Fruit fly (Drosophila melanogaster) whole organism, embryonic: Measurements from ENCODE around the gene Plzf.

Experiments used
- CG10274 ChIP-seq: fragments of 200-800 bp; sonication (Bioruptor generic); optimal IDR thresholded peaks from 3 replicates; lab custom pipeline; 2017; ENCODE audit warnings: missing biosample characterization, mild to moderate bottlenecking, missing genetic modification characterization
- CG11504 ChIP-seq: fragments of 200-800 bp; sonication (Bioruptor generic); optimal IDR thresholded peaks from 3 replicates; lab custom pipeline; 2019; ENCODE audit warnings: missing biosample characterization, mild to moderate bottlenecking, missing genetic modification characterization, moderate library complexity
- CG14965 ChIP-seq: fragments of 200-800 bp; sonication (Bioruptor generic); optimal IDR thresholded peaks from 2 replicates; lab custom pipeline; 2016; ENCODE audit warnings: missing biosample characterization, missing genetic modification characterization, borderline replicate concordance
- CG16779 ChIP-seq: fragments of 200-800 bp; sonication (Bioruptor generic); IDR thresholded peaks from 2 replicates; pipeline ENCODE4 v1.3.6; 2022; ENCODE audit warnings: missing biosample characterization, missing genetic modification characterization
- CG6689 ChIP-seq: fragments of 200-800 bp; sonication (Bioruptor generic); IDR thresholded peaks from 2 replicates; pipeline ENCODE4 v1.3.6; 2022; ENCODE audit warnings: missing biosample characterization, missing genetic modification characterization
- Hr78 ChIP-seq, 2 experiments: fragments of 200-800 bp in 1 of 2; fragments of >200 bp in 1 of 2; sonication (Bioruptor generic) in 1 of 2; optimal IDR thresholded peaks; 2 replicates each; lab custom pipeline; 2017 to 2019; ENCODE audit warnings: missing biosample characterization in 2 of 2, missing genetic modification characterization in 2 of 2, mild to moderate bottlenecking in 1 of 2, moderate library complexity in 1 of 2
- ftz-f1 ChIP-seq: fragments of 200-800 bp; sonication (Bioruptor generic); optimal IDR thresholded peaks from 2 replicates; lab custom pipeline; 2016; ENCODE audit warnings: missing biosample characterization, missing genetic modification characterization
- usp ChIP-seq: fragments of >200 bp; optimal IDR thresholded peaks from 2 replicates; lab custom pipeline; 2017; ENCODE audit warnings: missing biosample characterization, missing genetic modification characterization

- no peak for TF ChIP-seq ftz-f1
- TF ChIP-seq usp (GFP tag; lab: Kevin White, UChicago) = no peak
- TF ChIP-seq CG16779 (GFP tag; lab: Robert Waterston, UW) = no peak
- no peak for TF ChIP-seq CG14965 (GFP tag; lab: Kevin White, UChicago)
- TF ChIP-seq CG6689 (GFP tag; lab: Robert Waterston, UW) = no peak
- TF ChIP-seq Hr78 (GFP tag; optimal IDR thresholded peaks at IDR 0.05; lab: Kevin White, UChicago) = no peak
- no peak for TF ChIP-seq CG10274 (GFP tag; lab: Kevin White, UChicago)
- TF ChIP-seq CG11504 = no peak
Observed at dm6 chr2L:12001132-12001531, 47.6 kb downstream of the Plzf start.
